Worm (Caenorhabditis elegans): ENCODE measurements around the gene ZK809.1.

DNA sequence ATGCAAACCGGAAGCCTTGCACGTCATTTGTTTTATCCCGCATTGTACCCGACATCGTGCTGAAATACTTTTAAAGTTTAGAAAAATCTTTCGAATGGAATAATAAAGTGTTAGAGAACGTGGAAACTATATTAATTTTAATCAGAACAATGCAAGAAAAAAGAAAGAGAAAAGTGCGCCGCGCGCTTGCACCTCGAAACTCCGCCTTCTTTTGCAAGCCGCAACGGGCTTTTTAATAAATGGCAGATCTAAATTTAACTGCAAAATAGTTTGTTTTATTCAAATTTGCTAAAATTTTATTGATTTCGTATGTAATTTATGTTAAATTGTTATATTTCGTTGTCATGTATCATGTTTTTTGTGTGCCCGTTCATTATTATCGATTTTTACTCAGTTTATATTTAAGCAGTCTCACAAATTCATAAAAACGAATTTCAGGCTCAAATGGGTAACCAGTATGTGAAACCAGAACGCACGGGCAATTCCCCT lies 10.1 kb downstream of the ZK809.1 start, which contains the start of the genes acl-3 and ndub-6:
- TF ChIP-seq nfya-1 (tag; optimal IDR thresholded peaks at IDR 0.05; ENCODE audit: insufficient read depth), result no peak
- TF ChIP-seq pqm-1 (tag; optimal IDR thresholded peaks at IDR 0.05), result no peak
- no peak for TF ChIP-seq ama-1 (optimal IDR thresholded peaks at IDR 0.05)
- no peak for TF ChIP-seq daf-12 (tag; optimal IDR thresholded peaks at IDR 0.05)
- TF ChIP-seq elt-1 (tag; optimal IDR thresholded peaks at IDR 0.05), result no peak
- no peak for TF ChIP-seq nhr-28 (tag; optimal IDR thresholded peaks at IDR 0.05)
- TF ChIP-seq zag-1 (tag; optimal IDR thresholded peaks at IDR 0.05), result no peak
